Fruit fly (Drosophila melanogaster) whole organism: ENCODE data around the gene yuri.

Source experiments
- CG8478 ChIP-seq: fragments of >200 bp; optimal IDR thresholded peaks from 2 replicates; lab custom pipeline; 2018; ENCODE audit warnings: inconsistent platforms
- Dll ChIP-seq: fragments of >200 bp; optimal IDR thresholded peaks from 2 replicates; lab custom pipeline; 2017
- EcR ChIP-seq, 2 experiments: fragments of >200 bp; optimal IDR thresholded peaks; 2 replicates each; lab custom pipeline; 2017; ENCODE audit warnings: missing biosample characterization in 2 of 2, missing genetic modification characterization in 2 of 2, missing genetic modification reagents in 2 of 2
- pan ChIP-seq: fragments of >200 bp; optimal IDR thresholded peaks from 2 replicates; lab custom pipeline; 2017
- psq ChIP-seq: fragments of >200 bp; optimal IDR thresholded peaks from 2 replicates; lab custom pipeline; 2017
- usp ChIP-seq: fragments of >200 bp; optimal IDR thresholded peaks from 2 replicates; lab custom pipeline; 2017; ENCODE audit warnings: missing biosample characterization, missing genetic modification characterization, mixed read lengths

Gene yuri

DNA sequence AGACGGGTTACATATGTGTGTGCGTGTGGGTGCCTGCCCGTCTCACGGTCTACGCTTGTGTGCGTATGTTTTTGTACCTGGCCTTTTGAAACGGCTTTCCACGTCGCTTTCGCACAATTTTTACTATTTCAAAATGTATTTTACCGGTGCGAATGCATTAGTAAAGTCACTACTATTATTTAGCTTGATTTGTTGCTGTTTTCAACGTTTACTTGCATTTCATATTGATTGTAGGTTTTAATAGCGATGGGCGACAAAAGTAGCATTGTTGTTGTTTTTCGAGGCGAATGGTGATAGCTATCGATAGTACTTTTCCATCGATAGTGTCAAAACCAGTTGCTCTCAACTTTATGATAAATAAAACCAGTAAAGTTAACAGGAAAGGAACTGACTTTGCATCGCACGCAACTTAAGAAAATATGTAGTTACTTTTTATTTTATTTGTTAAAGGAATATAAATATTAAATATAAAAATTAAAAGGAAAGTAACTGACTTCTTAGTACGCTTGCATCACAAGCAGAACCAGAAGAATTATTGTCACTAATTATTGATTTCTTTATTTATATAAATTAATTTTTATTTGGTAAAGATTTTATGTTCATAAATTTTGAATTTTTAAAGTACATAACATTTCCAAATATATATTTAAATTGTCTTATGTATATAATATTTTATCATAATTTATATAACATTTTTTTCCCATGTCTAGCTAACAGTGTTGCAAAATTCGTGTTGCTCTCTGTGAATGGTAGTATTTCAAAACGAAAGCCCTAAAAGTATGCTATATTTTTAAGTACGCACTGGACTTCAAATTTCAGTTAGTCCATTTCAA is 7.5 kb upstream of the yuri start, which contains the start of gene Cul3:
Gene Cul3 (minus strand): TSS at position 268 of the 833 bp plus-strand sequence.
- no peak for TF ChIP-seq pan (lab: Kevin White, UChicago)
- TF ChIP-seq usp (GFP tag; lab: Kevin White, UChicago): no peak
- TF ChIP-seq psq (lab: Kevin White, UChicago): no peak
- no peak for TF ChIP-seq EcR (GFP tag; optimal IDR thresholded peaks at IDR 0.05; lab: Kevin White, UChicago)
- TF ChIP-seq CG8478: no peak
- no peak for TF ChIP-seq Dll

- TF ChIP-seq Dll: no peak
- TF ChIP-seq CG8478: peak; percentile 44
Measured at dm6 chr2L:15271336-15271735, 6.8 kb upstream of the yuri start.

- TF ChIP-seq EcR (GFP tag; optimal IDR thresholded peaks at IDR 0.05; lab: Kevin White, UChicago): no peak
- no peak for TF ChIP-seq usp (GFP tag; lab: Kevin White, UChicago)
- no peak for TF ChIP-seq CG8478
- TF ChIP-seq pan (lab: Kevin White, UChicago): no peak
- TF ChIP-seq Dll: no peak
- no peak for TF ChIP-seq psq (lab: Kevin White, UChicago)
Measured at dm6 chr2L:15256249-15256648, 8.2 kb downstream of the yuri start, which contains the start of the genes PolD3 and Uxt. PolD3 (minus strand) TSS chr2L:15256304. Uxt (plus strand) TSS chr2L:15256581.

DNA sequence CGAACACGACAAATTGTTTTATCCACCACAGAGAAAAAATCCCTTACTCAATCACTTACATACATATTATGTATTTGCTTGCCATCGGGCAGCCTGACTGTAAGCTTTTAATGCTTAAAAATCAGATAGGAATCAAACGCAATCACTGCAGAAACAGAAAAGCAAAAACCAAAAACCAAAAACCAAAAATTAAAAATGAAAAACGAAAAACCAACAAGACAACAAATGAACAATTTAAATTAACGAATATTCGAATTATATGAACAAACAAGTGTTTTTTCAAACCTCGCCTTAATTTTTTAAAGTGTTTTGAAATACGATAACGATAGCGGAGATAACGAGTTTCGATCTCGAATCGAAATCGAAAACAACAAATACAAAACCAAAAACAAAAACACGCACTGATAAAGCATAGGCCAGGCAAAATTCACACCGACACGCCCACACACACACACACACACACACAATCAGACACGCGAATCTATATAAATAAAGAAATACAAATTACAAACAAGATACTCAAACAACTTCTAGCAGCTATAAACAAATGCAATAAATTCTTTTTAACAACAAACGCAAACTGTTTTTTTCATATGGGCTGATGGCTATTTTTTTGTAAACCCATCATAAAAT is 10.1 kb downstream of the yuri start:
- TF ChIP-seq usp (GFP tag; lab: Kevin White, UChicago) (no peak), EcR (GFP tag; optimal IDR thresholded peaks at IDR 0.05; lab: Kevin White, UChicago) (no peak), Dll (no peak), psq (lab: Kevin White, UChicago) (no peak), pan (lab: Kevin White, UChicago) (no peak), CG8478 (no peak)

DNA sequence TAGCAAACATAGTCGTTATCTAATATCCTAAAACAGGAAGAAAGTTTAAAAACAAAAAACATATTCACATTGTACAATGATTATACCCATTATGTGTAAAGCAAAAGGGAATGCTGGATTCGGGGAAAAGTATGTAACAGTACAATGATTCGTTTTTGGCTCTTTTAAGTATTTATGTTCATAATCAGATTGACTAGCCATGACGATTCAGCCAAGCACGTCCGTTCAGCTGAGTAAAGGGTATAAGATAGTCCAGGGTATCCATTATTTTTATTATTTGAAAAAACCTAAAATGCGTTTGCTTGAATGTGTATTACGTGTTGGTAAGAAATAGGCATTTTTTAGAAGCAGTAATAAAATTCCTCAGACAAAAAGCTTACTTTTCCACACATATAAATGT is 14.8 kb downstream of the yuri start:
- TF ChIP-seq EcR (GFP tag; optimal IDR thresholded peaks at IDR 0.05; lab: Kevin White, UChicago) (no peak), CG8478 (no peak), Dll (no peak), psq (lab: Kevin White, UChicago) (no peak), usp (GFP tag; lab: Kevin White, UChicago) (no peak), pan (lab: Kevin White, UChicago) (no peak)

dm6 chr2L:15249006-15249513 is 15.4 kb downstream of the yuri start:
- TF ChIP-seq EcR (GFP tag; optimal IDR thresholded peaks at IDR 0.05; lab: Kevin White, UChicago): no peak
- no peak for TF ChIP-seq usp (GFP tag; lab: Kevin White, UChicago)
- TF ChIP-seq pan (lab: Kevin White, UChicago): no peak
- no peak for TF ChIP-seq CG8478
- TF ChIP-seq psq (lab: Kevin White, UChicago): no peak
- no peak for TF ChIP-seq Dll

- TF ChIP-seq EcR (GFP tag; optimal IDR thresholded peaks at IDR 0.05; lab: Kevin White, UChicago) (no peak), pan (lab: Kevin White, UChicago) (no peak), CG8478 (no peak), psq (lab: Kevin White, UChicago) (no peak), Dll (no peak), usp (GFP tag; lab: Kevin White, UChicago) (no peak)
Measured at dm6 chr2L:15248163-15249005, 16.1 kb downstream of the yuri start, which contains the start of gene dao. dao (plus strand) TSS chr2L:15248879.

DNA sequence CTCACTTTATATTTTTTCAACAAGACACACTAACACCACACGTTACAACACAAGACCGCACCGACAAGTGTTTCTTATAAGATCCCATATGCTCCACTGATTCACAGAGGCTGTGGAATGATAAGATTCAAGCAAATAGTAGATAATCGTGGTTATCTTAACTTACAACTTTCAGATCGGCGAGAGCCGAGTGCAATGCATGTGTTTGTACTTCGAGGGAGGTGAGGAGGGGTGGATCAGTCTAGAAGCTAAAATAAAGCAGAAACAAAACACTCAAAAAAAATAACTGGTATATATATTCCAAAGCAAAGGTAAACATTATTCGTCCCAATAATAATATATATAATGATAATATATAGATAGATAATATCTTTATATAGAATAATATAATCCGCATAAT is 16.9 kb downstream of the yuri start, which contains the start of gene ZnT35C:
Gene ZnT35C (minus strand): TSS at position 101 of the 400 bp plus-strand sequence.
- no peak for TF ChIP-seq psq (lab: Kevin White, UChicago)
- no peak for TF ChIP-seq CG8478
- no peak for TF ChIP-seq pan (lab: Kevin White, UChicago)
- TF ChIP-seq usp (GFP tag; lab: Kevin White, UChicago): no peak
- TF ChIP-seq Dll: no peak
- no peak for TF ChIP-seq EcR (GFP tag; optimal IDR thresholded peaks at IDR 0.05; lab: Kevin White, UChicago)

DNA sequence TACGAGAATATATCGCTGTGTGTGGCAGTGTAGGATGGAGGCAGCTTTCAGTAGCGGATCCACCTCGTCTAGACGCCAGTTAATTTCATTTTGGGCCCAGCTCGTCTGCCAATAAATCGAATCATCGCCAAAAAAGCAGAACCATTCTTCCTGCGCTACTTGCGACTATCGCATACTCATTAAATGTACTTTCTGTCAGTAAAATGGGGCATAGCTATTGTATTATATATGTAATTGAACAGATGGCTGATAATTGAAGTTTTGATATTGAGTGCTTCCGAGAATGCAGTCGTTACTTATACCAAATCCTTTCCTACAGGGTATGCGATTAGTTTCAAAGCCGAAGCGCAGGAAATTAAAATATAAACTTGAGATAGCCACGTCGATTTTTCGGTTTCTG is 19.8 kb downstream of the yuri start:
- TF ChIP-seq psq (lab: Kevin White, UChicago) (no peak), usp (GFP tag; lab: Kevin White, UChicago) (no peak), EcR (GFP tag; optimal IDR thresholded peaks at IDR 0.05; lab: Kevin White, UChicago) (no peak), pan (lab: Kevin White, UChicago) (no peak)

- TF ChIP-seq CG8478 (no peak), psq (lab: Kevin White, UChicago) (no peak), Dll (no peak), pan (lab: Kevin White, UChicago) (no peak), EcR (GFP tag; optimal IDR thresholded peaks at IDR 0.05; lab: Kevin White, UChicago) (peak in 1 of 2 experiments; percentile 69), usp (GFP tag; lab: Kevin White, UChicago) (no peak)
Measured at dm6 chr2L:15243413-15243812, 21.1 kb downstream of the yuri start.

DNA sequence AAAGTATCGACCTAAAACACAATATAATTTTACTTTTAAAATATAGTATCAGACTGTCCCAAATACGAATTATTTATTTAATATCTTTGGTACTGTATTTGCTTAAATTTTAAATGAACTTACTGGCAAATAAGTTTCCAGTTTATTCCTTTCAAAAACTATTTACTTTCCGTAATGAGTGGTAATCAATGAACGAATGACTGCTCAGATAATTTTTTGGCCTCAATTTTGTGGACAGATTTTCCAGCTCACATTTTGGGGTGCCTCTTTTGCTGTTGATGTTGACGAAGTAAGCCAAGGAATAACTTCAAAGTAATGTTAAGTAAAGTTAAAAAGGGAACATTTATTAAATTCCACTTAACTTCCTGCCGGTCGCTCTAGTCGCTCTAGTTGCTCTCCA is 49.6 kb downstream of the yuri start, which contains the start of gene CG43230:
Gene CG43230 (plus strand): TSS at position 301 of the 400 bp plus-strand sequence.
- TF ChIP-seq psq (lab: Kevin White, UChicago) (no peak), EcR (GFP tag; optimal IDR thresholded peaks at IDR 0.05; lab: Kevin White, UChicago) (no peak), CG8478 (no peak), usp (GFP tag; lab: Kevin White, UChicago) (no peak), pan (lab: Kevin White, UChicago) (no peak), Dll (no peak)
